Worm (Caenorhabditis elegans) whole organism, L2 larva: ENCODE measurements around the gene zipt-7.2.

Source experiments
- C34F6.9 ChIP-seq: fragments of 150-350 bp; optimal IDR thresholded peaks from 2 replicates; lab custom pipeline; 2014; ENCODE audit warnings: missing biosample characterization, missing genetic modification characterization
- F13H6.1 ChIP-seq: sonication (generic microtip); optimal IDR thresholded peaks from 2 replicates; lab custom pipeline; 2016; ENCODE audit warnings: missing genetic modification characterization, missing compliant biosample characterization
- R02D3.7 ChIP-seq: fragments of 150-350 bp; optimal IDR thresholded peaks from 2 replicates; lab custom pipeline; 2014; ENCODE audit warnings: missing biosample characterization, missing genetic modification characterization
- alr-1 ChIP-seq: fragments of 150-350 bp; optimal IDR thresholded peaks from 2 replicates; lab custom pipeline; 2014; ENCODE audit warnings: missing biosample characterization, missing genetic modification characterization
- aly-2 ChIP-seq: fragments of 150-350 bp; optimal IDR thresholded peaks from 2 replicates; lab custom pipeline; 2014; ENCODE audit warnings: missing biosample characterization, missing genetic modification characterization
- ama-1 ChIP-seq: fragments of 150-350 bp; optimal IDR thresholded peaks from 2 replicates; lab custom pipeline; 2018; ENCODE audit warnings: inconsistent platforms
- blmp-1 ChIP-seq: sonication (generic microtip); optimal IDR thresholded peaks from 2 replicates; lab custom pipeline; 2017; ENCODE audit warnings: missing genetic modification characterization, mild to moderate bottlenecking, missing compliant biosample characterization, antibody characterized with exemption, moderate library complexity; ENCODE audit not compliant: insufficient read depth
- ceh-16 ChIP-seq: fragments of 150-350 bp; optimal IDR thresholded peaks from 2 replicates; lab custom pipeline; 2014; ENCODE audit warnings: missing biosample characterization, missing genetic modification characterization
- crh-2 ChIP-seq: sonication (generic microtip); optimal IDR thresholded peaks from 2 replicates; lab custom pipeline; 2017; ENCODE audit warnings: missing biosample characterization, missing genetic modification characterization
- dmd-4 ChIP-seq: sonication (generic microtip); optimal IDR thresholded peaks from 2 replicates; lab custom pipeline; 2017; ENCODE audit warnings: missing biosample characterization, missing genetic modification characterization
- egl-27 ChIP-seq: sonication (generic microtip); optimal IDR thresholded peaks from 3 replicates; lab custom pipeline; 2017; ENCODE audit warnings: missing biosample characterization, missing genetic modification reagents, missing genetic modification characterization
- elt-1 ChIP-seq: fragments of 150-350 bp; optimal IDR thresholded peaks from 2 replicates; lab custom pipeline; 2014; ENCODE audit warnings: missing biosample characterization, missing genetic modification characterization
- fos-1 ChIP-seq: fragments of 150-350 bp; optimal IDR thresholded peaks from 2 replicates; lab custom pipeline; 2014; ENCODE audit warnings: missing biosample characterization, missing genetic modification characterization
- gmeb-1 ChIP-seq: fragments of 150-350 bp; optimal IDR thresholded peaks from 2 replicates; lab custom pipeline; 2014; ENCODE audit warnings: missing biosample characterization, missing genetic modification characterization
- lin-11 ChIP-seq: fragments of 150-350 bp; sonication (generic microtip); optimal IDR thresholded peaks from 2 replicates; lab custom pipeline; 2014; ENCODE audit warnings: missing biosample characterization, missing genetic modification characterization, inconsistent platforms, mixed read lengths
- lin-13 ChIP-seq: fragments of 150-350 bp; optimal IDR thresholded peaks from 2 replicates; lab custom pipeline; 2014; ENCODE audit warnings: missing biosample characterization, missing genetic modification reagents, missing genetic modification characterization
- lin-39 ChIP-seq: fragments of 150-350 bp; optimal IDR thresholded peaks from 2 replicates; lab custom pipeline; 2014; ENCODE audit warnings: missing biosample characterization, missing genetic modification reagents, missing genetic modification characterization
- lsy-2 ChIP-seq, 2 experiments: fragments of 150-350 bp in 1 of 2; sonication (generic microtip) in 1 of 2; optimal IDR thresholded peaks; 2 replicates each; lab custom pipeline; 2014 to 2017; ENCODE audit warnings: missing biosample characterization in 2 of 2, missing genetic modification characterization in 2 of 2
- mab-5 ChIP-seq: fragments of 150-350 bp; optimal IDR thresholded peaks from 2 replicates; lab custom pipeline; 2014; ENCODE audit warnings: missing biosample characterization, missing genetic modification characterization
- mdl-1 ChIP-seq, 2 experiments: fragments of 150-350 bp in 1 of 2; sonication (generic microtip) in 1 of 2; optimal IDR thresholded peaks; 2 replicates each; lab custom pipeline; 2017; ENCODE audit warnings: missing biosample characterization in 2 of 2, missing genetic modification characterization in 2 of 2
- nhr-10 ChIP-seq: sonication (generic microtip); optimal IDR thresholded peaks from 2 replicates; lab custom pipeline; 2017; ENCODE audit warnings: missing biosample characterization, missing genetic modification characterization
- nhr-11 ChIP-seq: fragments of 150-350 bp; optimal IDR thresholded peaks from 2 replicates; lab custom pipeline; 2014; ENCODE audit warnings: missing biosample characterization, missing genetic modification characterization
- nhr-12 ChIP-seq: fragments of 150-350 bp; optimal IDR thresholded peaks from 2 replicates; lab custom pipeline; 2014; ENCODE audit warnings: missing biosample characterization, missing genetic modification characterization
- nhr-129 ChIP-seq: fragments of 150-350 bp; optimal IDR thresholded peaks from 2 replicates; lab custom pipeline; 2014; ENCODE audit warnings: missing biosample characterization, missing genetic modification characterization
- nhr-21 ChIP-seq: fragments of 150-350 bp; optimal IDR thresholded peaks from 2 replicates; lab custom pipeline; 2014; ENCODE audit warnings: missing biosample characterization, missing genetic modification characterization
- nhr-23 ChIP-seq: fragments of 150-350 bp; optimal IDR thresholded peaks from 2 replicates; lab custom pipeline; 2014; ENCODE audit warnings: missing biosample characterization, missing genetic modification reagents, missing genetic modification characterization
- nhr-237 ChIP-seq: fragments of 150-350 bp; optimal IDR thresholded peaks from 2 replicates; lab custom pipeline; 2014; ENCODE audit warnings: missing biosample characterization, missing genetic modification characterization
- nhr-25 ChIP-seq: fragments of 150-350 bp; sonication (generic microtip); optimal IDR thresholded peaks from 3 replicates; lab custom pipeline; 2014; ENCODE audit warnings: missing biosample characterization, missing genetic modification characterization
- nhr-77 ChIP-seq: fragments of 150-350 bp; optimal IDR thresholded peaks from 2 replicates; lab custom pipeline; 2014; ENCODE audit warnings: missing biosample characterization, missing genetic modification characterization
- sem-4 ChIP-seq: fragments of 150-350 bp; optimal IDR thresholded peaks from 2 replicates; lab custom pipeline; 2014; ENCODE audit warnings: missing biosample characterization, missing genetic modification reagents, missing genetic modification characterization
- skn-1 ChIP-seq: sonication (generic microtip); optimal IDR thresholded peaks from 2 replicates; lab custom pipeline; 2017; ENCODE audit warnings: missing biosample characterization, missing genetic modification characterization
- sma-3 ChIP-seq: sonication (generic microtip); optimal IDR thresholded peaks from 2 replicates; lab custom pipeline; 2016; ENCODE audit warnings: missing genetic modification reagents, missing genetic modification characterization, missing compliant biosample characterization
- sma-9 ChIP-seq, 2 experiments: fragments of 150-350 bp in 1 of 2; sonication (generic microtip) in 1 of 2; optimal IDR thresholded peaks; 2 replicates each; lab custom pipeline; 2014 to 2016; ENCODE audit warnings: missing genetic modification characterization in 2 of 2, mild to moderate bottlenecking in 1 of 2, missing biosample characterization in 1 of 2, missing compliant biosample characterization in 1 of 2, missing genetic modification reagents in 1 of 2, moderate library complexity in 1 of 2
- snpc-4 ChIP-seq: fragments of 150-350 bp; optimal IDR thresholded peaks from 2 replicates; lab custom pipeline; 2014; ENCODE audit warnings: missing biosample characterization, missing genetic modification characterization
- unc-39 ChIP-seq: fragments of 150-350 bp; optimal IDR thresholded peaks from 2 replicates; lab custom pipeline; 2014; ENCODE audit warnings: missing biosample characterization, missing genetic modification characterization
- unc-55 ChIP-seq: fragments of 150-350 bp; sonication (generic microtip); optimal IDR thresholded peaks from 3 replicates; lab custom pipeline; 2014; ENCODE audit warnings: missing biosample characterization, missing genetic modification reagents, missing genetic modification characterization
- unc-62 ChIP-seq: fragments of 150-350 bp; optimal IDR thresholded peaks from 2 replicates; lab custom pipeline; 2014; ENCODE audit warnings: missing biosample characterization, missing genetic modification reagents, missing genetic modification characterization
- zag-1 ChIP-seq: fragments of 150-350 bp; optimal IDR thresholded peaks from 2 replicates; lab custom pipeline; 2014; ENCODE audit warnings: missing biosample characterization, missing genetic modification characterization
- ztf-4 ChIP-seq: fragments of 150-350 bp; optimal IDR thresholded peaks from 2 replicates; lab custom pipeline; 2014; ENCODE audit warnings: missing biosample characterization, missing genetic modification characterization

Gene zipt-7.2

DNA sequence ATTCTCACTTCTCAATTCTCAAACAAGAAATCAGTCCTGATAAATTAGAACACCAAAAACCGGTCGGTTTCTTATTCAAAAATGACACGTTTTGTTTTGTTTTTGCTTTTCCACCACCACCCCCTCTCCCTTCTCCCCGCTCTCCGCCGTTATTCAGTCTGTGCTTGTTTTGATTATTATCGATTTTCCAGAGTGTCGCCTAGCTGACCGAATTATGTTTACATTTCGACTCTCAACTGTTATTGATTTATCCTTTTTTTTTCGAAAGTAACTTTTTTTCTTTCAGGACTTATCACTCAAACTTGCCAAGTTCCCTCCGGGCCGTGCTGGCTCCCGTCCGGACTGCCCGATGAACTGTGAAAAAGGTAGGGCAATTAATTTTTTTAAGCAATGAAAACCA is 14.4 kb downstream of the zipt-7.2 start, which contains the start of gene gob-1:
TSS of gene gob-1 (plus strand) at position 281 of the 400 bp plus-strand sequence.
- no peak for TF ChIP-seq aly-2 (tag; lab: Kevin White, UChicago)
- no peak for TF ChIP-seq lsy-2 (tag; optimal IDR thresholded peaks at IDR 0.05; lab: Kevin White, UChicago)
- no peak for TF ChIP-seq alr-1
- no peak for TF ChIP-seq zag-1 (tag; lab: Kevin White, UChicago)
- no peak for TF ChIP-seq nhr-129 (tag; lab: Kevin White, UChicago)
- TF ChIP-seq skn-1 (tag; lab: Kevin White, UChicago): no peak
- TF ChIP-seq nhr-12 (tag; lab: Kevin White, UChicago): no peak
- TF ChIP-seq snpc-4: no peak
- no peak for TF ChIP-seq ceh-16
- TF ChIP-seq nhr-77: no peak
- no peak for TF ChIP-seq C34F6.9 (tag; lab: Kevin White, UChicago)
- TF ChIP-seq unc-39 (tag; lab: Kevin White, UChicago): no peak
- no peak for TF ChIP-seq lin-39 (tag; lab: Kevin White, UChicago)
- no peak for TF ChIP-seq egl-27 (tag; lab: Kevin White, UChicago)
- TF ChIP-seq, all 48 proteins: peak for 0

DNA sequence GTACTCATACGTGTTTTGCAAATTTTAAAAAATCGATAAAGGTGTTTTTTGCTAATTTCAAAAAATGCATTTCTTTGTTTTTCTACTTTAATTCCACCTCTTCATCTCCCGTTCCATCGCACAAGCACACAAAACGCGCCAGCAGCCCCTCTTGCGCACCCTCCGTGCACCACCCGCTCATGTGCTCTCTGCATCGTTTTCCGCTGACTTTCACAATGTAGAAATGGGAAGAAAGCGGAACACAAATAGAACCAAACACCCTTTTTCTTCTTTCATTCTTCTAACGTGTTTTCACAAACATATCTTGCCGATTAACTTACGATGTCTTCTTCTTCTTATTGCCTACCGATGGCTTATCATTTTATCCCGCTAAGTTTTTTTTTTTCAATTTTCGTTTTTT is 14.9 kb downstream of the zipt-7.2 start:
- TF ChIP-seq nhr-21 (tag; lab: Kevin White, UChicago): peak; percentile 39
- TF ChIP-seq crh-2 (tag; lab: Kevin White, UChicago): peak; percentile 81
- TF ChIP-seq sma-3 (GFP tag; lab: Kevin White, UChicago): peak; percentile 64
- peak in 1 of 2 experiments; percentile 66 for TF ChIP-seq mdl-1 (tag; optimal IDR thresholded peaks at IDR 0.05; lab: Kevin White, UChicago)
- TF ChIP-seq nhr-11 (tag; lab: Kevin White, UChicago): no peak
- peak; percentile 84 for TF ChIP-seq sma-9 (GFP tag; optimal IDR thresholded peaks at IDR 0.05; lab: Kevin White, UChicago)
- TF ChIP-seq sma-9 (tag; optimal IDR thresholded peaks at IDR 0.05; lab: Kevin White, UChicago): no peak
- TF ChIP-seq fos-1 (tag; lab: Kevin White, UChicago): peak; percentile 61
- TF ChIP-seq nhr-129 (tag; lab: Kevin White, UChicago): peak; percentile 66
- TF ChIP-seq mab-5 (tag; lab: Kevin White, UChicago): peak; percentile 65
- TF ChIP-seq snpc-4: peak; percentile 76
- no peak for TF ChIP-seq R02D3.7 (tag; lab: Kevin White, UChicago)
- no peak for TF ChIP-seq unc-62 (GFP tag; lab: Kevin White, UChicago)
- peak; percentile 79 for TF ChIP-seq unc-55 (GFP tag; lab: Kevin White, UChicago)
- peak; percentile 79 for TF ChIP-seq sem-4 (tag; lab: Kevin White, UChicago)
- TF ChIP-seq dmd-4: no peak
- TF ChIP-seq lin-13 (GFP tag; lab: Kevin White, UChicago): peak; percentile 80
- peak; percentile 11 for TF ChIP-seq nhr-25 (tag; lab: Kevin White, UChicago)
- TF ChIP-seq F13H6.1 (tag; lab: Kevin White, UChicago): peak; percentile 80
- TF ChIP-seq nhr-237 (tag; lab: Kevin White, UChicago): no peak
- TF ChIP-seq C34F6.9 (tag; lab: Kevin White, UChicago): peak; percentile 71
- TF ChIP-seq lsy-2 (tag; optimal IDR thresholded peaks at IDR 0.05; lab: Kevin White, UChicago): peak; percentile 54 to 85
- peak; percentile 42 for TF ChIP-seq ama-1 (lab: Kevin White, UChicago)
- peak; percentile 34 for TF ChIP-seq zag-1 (tag; lab: Kevin White, UChicago)
- peak; percentile 58 for TF ChIP-seq ztf-4 (tag; lab: Kevin White, UChicago)
- TF ChIP-seq gmeb-1 (tag; lab: Kevin White, UChicago): peak; percentile 65
- peak; percentile 85 for TF ChIP-seq egl-27 (tag; lab: Kevin White, UChicago)
- peak; percentile 7 for TF ChIP-seq lin-11 (tag; lab: Kevin White, UChicago)
- no peak for TF ChIP-seq nhr-23 (tag; lab: Kevin White, UChicago)

DNA sequence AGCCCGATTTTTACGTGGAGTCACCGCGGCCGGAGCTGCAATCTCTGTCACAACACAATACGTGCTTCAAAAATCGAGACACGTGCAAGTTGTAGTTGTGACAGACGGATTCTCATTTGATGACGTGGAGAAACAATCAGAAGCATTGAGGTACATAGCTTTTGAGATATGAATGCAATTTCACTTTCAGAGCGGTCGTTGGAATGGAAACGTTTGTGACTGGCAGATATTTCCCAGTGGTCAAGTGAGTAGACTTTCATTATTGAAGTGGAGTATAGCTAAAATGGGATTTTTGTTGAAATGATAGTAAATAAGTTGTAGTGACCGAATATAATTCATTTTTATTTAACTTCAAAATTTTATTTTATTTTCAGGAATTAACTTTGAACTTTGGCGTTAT is 16.6 kb downstream of the zipt-7.2 start:
- no peak for TF ChIP-seq aly-2 (tag; lab: Kevin White, UChicago)
- no peak for TF ChIP-seq nhr-10 (tag; lab: Kevin White, UChicago)
- TF ChIP-seq elt-1 (tag; lab: Kevin White, UChicago): no peak
- no peak for TF ChIP-seq mdl-1 (tag; optimal IDR thresholded peaks at IDR 0.05; lab: Kevin White, UChicago)
- no peak for TF ChIP-seq ceh-16
- no peak for TF ChIP-seq lin-13 (GFP tag; lab: Kevin White, UChicago)
- no peak for TF ChIP-seq sma-9 (GFP tag; optimal IDR thresholded peaks at IDR 0.05; lab: Kevin White, UChicago)
- no peak for TF ChIP-seq sma-9 (tag; optimal IDR thresholded peaks at IDR 0.05; lab: Kevin White, UChicago)
- no peak for TF ChIP-seq alr-1
- no peak for TF ChIP-seq nhr-129 (tag; lab: Kevin White, UChicago)
- no peak for TF ChIP-seq nhr-12 (tag; lab: Kevin White, UChicago)
- no peak for TF ChIP-seq R02D3.7 (tag; lab: Kevin White, UChicago)
- no peak for TF ChIP-seq blmp-1
- no peak for TF ChIP-seq sem-4 (tag; lab: Kevin White, UChicago)
- TF ChIP-seq nhr-25 (tag; lab: Kevin White, UChicago): no peak
